Fruit fly (Drosophila melanogaster): ENCODE data around the gene Raf.
A peak's percentile ranks its signal among the peaks of the same experiment; 100 is the strongest.

The Raf gene

dm6 chrX:2303771-2304513 lies 8.7 kb downstream of the Raf start (continued):
- TF ChIP-seq dmrt99B (tag; optimal IDR thresholded peaks at IDR 0.05) (peak; percentile 87), D19B (GFP tag; optimal IDR thresholded peaks at IDR 0.05) (peak; percentile 83), CG4282 (GFP tag; optimal IDR thresholded peaks at IDR 0.05) (peak; percentile 85), Asciz (GFP tag; optimal IDR thresholded peaks at IDR 0.05) (peak; percentile 75), bsh (GFP tag; optimal IDR thresholded peaks at IDR 0.05) (peak; percentile 77 to 88), CG6175 (GFP tag; IDR thresholded peaks at IDR 0.05) (peak; percentile 24; the same call in 1 of the 3 replicates), Ptx1 (GFP tag; IDR thresholded peaks at IDR 0.05) (peak; percentile 83), CG4854 (GFP tag; optimal IDR thresholded peaks at IDR 0.05) (peak; percentile 81), CG11504 (tag; optimal IDR thresholded peaks at IDR 0.05) (peak; percentile 88), CG14667 (GFP tag; IDR thresholded peaks at IDR 0.05) (peak; percentile 57), peb (GFP tag; IDR thresholded peaks at IDR 0.05) (peak; percentile 77; the same call in 1 of the 2 replicates), lmd (GFP tag; IDR thresholded peaks at IDR 0.05) (peak; percentile 90), CG13894 (tag; optimal IDR thresholded peaks at IDR 0.05) (peak; percentile 64), CG16863 (GFP tag; optimal IDR thresholded peaks at IDR 0.05) (peak; percentile 93), aop (GFP tag; IDR thresholded peaks at IDR 0.05) (no peak), CG34376 (GFP tag; optimal IDR thresholded peaks at IDR 0.05) (peak; percentile 87), run (tag; optimal IDR thresholded peaks at IDR 0.05) (peak; percentile 91), CG8944 (GFP tag; optimal IDR thresholded peaks at IDR 0.05) (peak; percentile 92), MBD-R2 (GFP tag; IDR thresholded peaks at IDR 0.05) (peak; percentile 57; the same call in 1 of the 2 replicates), Usf (GFP tag; optimal IDR thresholded peaks at IDR 0.05) (peak; percentile 88), CG2678 (tag; optimal IDR thresholded peaks at IDR 0.05) (peak; percentile 92), psq (GFP tag; optimal IDR thresholded peaks at IDR 0.05) (peak; percentile 80), CG18599 (GFP tag; optimal IDR thresholded peaks at IDR 0.05) (peak; percentile 95), stc (GFP tag; IDR thresholded peaks at IDR 0.05) (peak; percentile 82), kni (GFP tag; optimal IDR thresholded peaks at IDR 0.05) (peak; percentile 80), Jarid2 (GFP tag; optimal IDR thresholded peaks at IDR 0.05) (peak; percentile 55), Six4 (GFP tag; optimal IDR thresholded peaks at IDR 0.05) (peak; percentile 84), CG9817 (tag; optimal IDR thresholded peaks at IDR 0.05) (peak; percentile 81), ato (GFP tag; IDR thresholded peaks at IDR 0.05; ENCODE audit: partially characterized antibody) (no peak), CG10274 (GFP tag; optimal IDR thresholded peaks at IDR 0.05) (peak; percentile 98), Nf-YC (tag; optimal IDR thresholded peaks at IDR 0.05) (peak; percentile 79), D (optimal IDR thresholded peaks at IDR 0.05) (peak; percentile 28), D (GFP tag; optimal IDR thresholded peaks at IDR 0.05) (peak; percentile 86), usp (GFP tag; optimal IDR thresholded peaks at IDR 0.05) (no peak), ci (GFP tag; IDR thresholded peaks at IDR 0.05) (peak; percentile 84), Pdp1 (GFP tag; optimal IDR thresholded peaks at IDR 0.05) (peak; percentile 79 to 86), CG12391 (tag; optimal IDR thresholded peaks at IDR 0.05) (peak; percentile 89), Hey (tag; optimal IDR thresholded peaks at IDR 0.05) (peak; percentile 75), prd (optimal IDR thresholded peaks at IDR 0.05) (no peak), prd (GFP tag; IDR thresholded peaks at IDR 0.05) (peak; percentile 90), Stat92E (GFP tag; optimal IDR thresholded peaks at IDR 0.05) (peak in 1 of 3 experiments; percentile 93), ash1 (GFP tag; optimal IDR thresholded peaks at IDR 0.05) (peak; percentile 22), CG2875 (GFP tag; optimal IDR thresholded peaks at IDR 0.05) (peak; percentile 86), Kr (GFP tag; optimal IDR thresholded peaks at IDR 0.05) (peak; percentile 76)
